Worm (Caenorhabditis elegans): ENCODE data around the gene srz-62.

ce11 chrIV:3926117-3926516, 25.8 kb downstream of the srz-62 start, which contains the start of gene clec-68:
- TF ChIP-seq tab-1 (GFP tag; IDR thresholded peaks at IDR 0.05) (no peak), klf-2 (GFP tag; conservative IDR thresholded peaks at IDR 0.05) (no peak), ztf-23 (GFP tag; IDR thresholded peaks at IDR 0.05) (no peak), med-1 (GFP tag; optimal IDR thresholded peaks at IDR 0.05; ENCODE audit: insufficient read depth) (no peak), flt-1 (GFP tag; IDR thresholded peaks at IDR 0.05) (no peak), cog-1 (tag; optimal IDR thresholded peaks at IDR 0.05) (no peak)
